Fruit fly (Drosophila melanogaster): ENCODE data around the gene CG3430.
A peak's percentile ranks its signal among the peaks of the same experiment; 100 is the strongest.

The CG3430 gene

DNA sequence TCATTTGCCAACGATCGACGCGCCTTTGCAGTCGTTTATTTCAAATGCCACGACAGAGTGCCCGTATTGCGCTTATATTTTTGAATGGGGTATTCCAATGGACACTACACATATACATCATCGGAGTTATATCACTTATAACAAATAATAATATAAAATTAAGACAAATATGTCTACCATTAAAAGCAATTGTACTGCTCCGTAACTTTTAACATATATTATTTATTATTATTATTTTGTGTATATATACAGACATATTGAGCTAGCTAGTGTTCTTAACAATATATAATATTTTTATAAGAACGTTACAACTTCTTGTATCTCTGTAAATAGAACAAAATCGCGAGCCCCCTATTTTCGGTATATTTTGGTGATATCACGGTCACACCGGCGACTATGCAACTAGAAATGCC lies 7.2 kb downstream of the CG3430 start, which contains the start of the genes sip2 and Coprox (continued):
- TF ChIP-seq sqz (GFP tag; optimal IDR thresholded peaks at IDR 0.05) = no peak
- TF ChIP-seq CG18476 (GFP tag; optimal IDR thresholded peaks at IDR 0.05) = no peak
- peak; percentile 1 for TF ChIP-seq bab2 (GFP tag; optimal IDR thresholded peaks at IDR 0.05)
- no peak for TF ChIP-seq inv (GFP tag; IDR thresholded peaks at IDR 0.05; ENCODE audit: partially characterized antibody)
- TF ChIP-seq CG18764 (GFP tag; optimal IDR thresholded peaks at IDR 0.05) = peak; percentile 19
- TF ChIP-seq Dbx (GFP tag; IDR thresholded peaks at IDR 0.05) = 0 out of 3 replicates have a peak, but pooled peaks have one; percentile 10
- no peak for TF ChIP-seq Sry-δ (GFP tag; optimal IDR thresholded peaks at IDR 0.05)
- no peak for TF ChIP-seq Rx (GFP tag; IDR thresholded peaks at IDR 0.05)
- TF ChIP-seq CoRest (tag; optimal IDR thresholded peaks at IDR 0.05) = peak; percentile 85
- TF ChIP-seq CG10431 (GFP tag; optimal IDR thresholded peaks at IDR 0.05) = peak; percentile 75
- no peak for TF ChIP-seq Antp (GFP tag; optimal IDR thresholded peaks at IDR 0.05)
- TF ChIP-seq btn (GFP tag; optimal IDR thresholded peaks at IDR 0.05) = no peak
- TF ChIP-seq esg (GFP tag; conservative IDR thresholded peaks at IDR 0.05) = peak; percentile 55
- peak; percentile 29 for TF ChIP-seq Sry-β (GFP tag; optimal IDR thresholded peaks at IDR 0.05)
- no peak for TF ChIP-seq usp (GFP tag; optimal IDR thresholded peaks at IDR 0.05)
- TF ChIP-seq CG15011 (GFP tag; optimal IDR thresholded peaks at IDR 0.05) = no peak
- peak; percentile 7 for TF ChIP-seq run (tag; optimal IDR thresholded peaks at IDR 0.05)
- TF ChIP-seq gcm2 (GFP tag; optimal IDR thresholded peaks at IDR 0.05) = no peak
- TF ChIP-seq gem (tag; optimal IDR thresholded peaks at IDR 0.05) = peak; percentile 87
- no peak for TF ChIP-seq CkIIα-i1 (GFP tag; IDR thresholded peaks at IDR 0.05)
- TF ChIP-seq CG1832 (GFP tag; optimal IDR thresholded peaks at IDR 0.05) = no peak
- peak; percentile 21 for TF ChIP-seq CG13123 (GFP tag; optimal IDR thresholded peaks at IDR 0.05)
- TF ChIP-seq oc (tag; optimal IDR thresholded peaks at IDR 0.05) = no peak
- TF ChIP-seq Bdp1 (GFP tag; optimal IDR thresholded peaks at IDR 0.05) = no peak
- peak; percentile 82 for TF ChIP-seq Nf-YC (tag; optimal IDR thresholded peaks at IDR 0.05)
- peak; percentile 33 for TF ChIP-seq Six4 (GFP tag; optimal IDR thresholded peaks at IDR 0.05)
- TF ChIP-seq az2 (GFP tag; optimal IDR thresholded peaks at IDR 0.05) = peak; percentile 63
- peak; percentile 71 for TF ChIP-seq CG30403 (GFP tag; optimal IDR thresholded peaks at IDR 0.05)
- no peak for TF ChIP-seq zen2 (GFP tag; IDR thresholded peaks at IDR 0.05; ENCODE audit: partially characterized antibody)
- peak; percentile 58; the same call in 2 of the 3 replicates for TF ChIP-seq tgo (GFP tag; IDR thresholded peaks at IDR 0.05)
- no peak for TF ChIP-seq Dad (GFP tag; optimal IDR thresholded peaks at IDR 0.05)
- TF ChIP-seq HHEX (GFP tag; optimal IDR thresholded peaks at IDR 0.05) = peak; percentile 29
- TF ChIP-seq CG8944 (GFP tag; optimal IDR thresholded peaks at IDR 0.05) = no peak
- peak; percentile 69 for TF ChIP-seq CG9727 (GFP tag; optimal IDR thresholded peaks at IDR 0.05)
- peak in 1 of 2 experiments; percentile 67 for TF ChIP-seq bsh (GFP tag; optimal IDR thresholded peaks at IDR 0.05)
- TF ChIP-seq Bgb (GFP tag; IDR thresholded peaks at IDR 0.05; ENCODE audit: partially characterized antibody) = no peak
- TF ChIP-seq Sox100B (GFP tag; optimal IDR thresholded peaks at IDR 0.05) = no peak
- TF ChIP-seq hb (GFP tag; IDR thresholded peaks at IDR 0.05; ENCODE audit: partially characterized antibody) = no peak
- peak; percentile 32; the same call in 1 of the 2 replicates for TF ChIP-seq Awh (GFP tag; IDR thresholded peaks at IDR 0.05)
- TF ChIP-seq Dek (tag; optimal IDR thresholded peaks at IDR 0.05) = peak; percentile 74
- TF ChIP-seq onecut (GFP tag; IDR thresholded peaks at IDR 0.05) = no peak
- peak; percentile 27 for TF ChIP-seq CG4820 (GFP tag; optimal IDR thresholded peaks at IDR 0.05)
- no peak for TF ChIP-seq CG1024 (GFP tag; IDR thresholded peaks at IDR 0.05)
- TF ChIP-seq CG2199 (GFP tag; IDR thresholded peaks at IDR 0.05) = no peak
- TF ChIP-seq slou (GFP tag; optimal IDR thresholded peaks at IDR 0.05) = no peak
- no peak for TF ChIP-seq CG34224 (GFP tag; IDR thresholded peaks at IDR 0.05; ENCODE audit: partially characterized antibody)
- TF ChIP-seq NK7.1 (GFP tag; optimal IDR thresholded peaks at IDR 0.05) = no peak
- TF ChIP-seq dmrt11E (tag; optimal IDR thresholded peaks at IDR 0.05) = peak; percentile 77
- TF ChIP-seq Usf (GFP tag; optimal IDR thresholded peaks at IDR 0.05) = peak; percentile 29
- TF ChIP-seq CG6813 (GFP tag; optimal IDR thresholded peaks at IDR 0.05) = no peak
- no peak for TF ChIP-seq cg (GFP tag; optimal IDR thresholded peaks at IDR 0.05)

All from whole organism, embryonic.